Fruit fly (Drosophila melanogaster) whole organism, embryonic: ENCODE data around the gene CG11898.
A peak's percentile ranks its signal among the peaks of the same experiment; 100 is the strongest.

Experiments used
- B-H2 ChIP-seq: fragments of 200-800 bp; sonication (Bioruptor generic); optimal IDR thresholded peaks from 2 replicates; lab custom pipeline; 2018; ENCODE audit warnings: missing biosample characterization, mild to moderate bottlenecking, missing genetic modification characterization
- C15 ChIP-seq: fragments of 200-800 bp; sonication (Bioruptor generic); IDR thresholded peaks from 3 replicates; pipeline ENCODE4 v1.3.6; 2022; ENCODE audit warnings: missing biosample characterization, missing genetic modification characterization
- CG1024 ChIP-seq: fragments of 200-800 bp; sonication (Bioruptor generic); IDR thresholded peaks from 2 replicates; pipeline ENCODE4 v1.3.6; 2022; ENCODE audit warnings: missing biosample characterization, missing genetic modification characterization
- CG11456 ChIP-seq: fragments of 200-800 bp; sonication (Bioruptor generic); IDR thresholded peaks from 3 replicates; pipeline ENCODE4 v1.3.6; 2022; ENCODE audit warnings: missing biosample characterization, missing genetic modification characterization
- CG11696 ChIP-seq: fragments of 200-800 bp; sonication (Bioruptor generic); IDR thresholded peaks from 2 replicates; pipeline ENCODE4 v1.3.6; 2022; ENCODE audit warnings: missing biosample characterization, missing genetic modification characterization
- CG12104 ChIP-seq: fragments of 200-800 bp; sonication (Bioruptor generic); optimal IDR thresholded peaks from 3 replicates; lab custom pipeline; 2016; ENCODE audit warnings: missing biosample characterization, missing genetic modification characterization
- CG15011 ChIP-seq: fragments of 200-800 bp; sonication (Bioruptor generic); optimal IDR thresholded peaks from 3 replicates; lab custom pipeline; 2018; ENCODE audit warnings: missing biosample characterization, mild to moderate bottlenecking, missing genetic modification characterization
- CG15269 ChIP-seq: fragments of 200-800 bp; sonication (Bioruptor generic); optimal IDR thresholded peaks from 2 replicates; lab custom pipeline; 2018; ENCODE audit warnings: missing biosample characterization, mild to moderate bottlenecking, missing genetic modification characterization, moderate library complexity
- CG17328 ChIP-seq: fragments of 200-800 bp; sonication (Bioruptor generic); IDR thresholded peaks from 2 replicates; pipeline ENCODE4 v1.3.6; 2022; ENCODE audit warnings: missing biosample characterization, missing genetic modification characterization
- CG17568 ChIP-seq: fragments of 200-800 bp; sonication (Bioruptor generic); optimal IDR thresholded peaks from 2 replicates; lab custom pipeline; 2018; ENCODE audit warnings: missing biosample characterization, mild to moderate bottlenecking, missing genetic modification characterization, moderate library complexity
- CG17829 ChIP-seq: fragments of 200-800 bp; optimal IDR thresholded peaks from 2 replicates; lab custom pipeline; 2019; ENCODE audit warnings: missing biosample characterization, mild to moderate bottlenecking, missing genetic modification characterization, moderate library complexity
- CG18011 ChIP-seq: fragments of 200-800 bp; sonication (Bioruptor generic); optimal IDR thresholded peaks from 2 replicates; lab custom pipeline; 2017; ENCODE audit warnings: missing biosample characterization, missing genetic modification characterization, mild to moderate bottlenecking, moderate library complexity, missing genotype
- CG18764 ChIP-seq: fragments of 200-800 bp; sonication (Bioruptor generic); optimal IDR thresholded peaks from 3 replicates; lab custom pipeline; 2016; ENCODE audit warnings: missing biosample characterization, missing genetic modification characterization
- CG2678 ChIP-seq: fragments of 200-800 bp; sonication (Bioruptor generic); optimal IDR thresholded peaks from 3 replicates; lab custom pipeline; 2019; ENCODE audit warnings: missing biosample characterization, mild to moderate bottlenecking, missing genetic modification characterization, moderate library complexity
- CG3163 ChIP-seq: fragments of 200-800 bp; sonication (Bioruptor generic); optimal IDR thresholded peaks from 3 replicates; lab custom pipeline; 2016; ENCODE audit warnings: missing biosample characterization, missing genetic modification characterization
- CG4404 ChIP-seq: fragments of 200-800 bp; sonication (Bioruptor generic); IDR thresholded peaks from 2 replicates; pipeline ENCODE4 v1.3.6; 2022; ENCODE audit warnings: missing biosample characterization, missing genetic modification characterization
- CG8359 ChIP-seq: fragments of 200-800 bp; sonication (Bioruptor generic); optimal IDR thresholded peaks from 2 replicates; lab custom pipeline; 2017; ENCODE audit warnings: missing biosample characterization, mild to moderate bottlenecking, missing genetic modification characterization, borderline replicate concordance
- CG9876 ChIP-seq: fragments of 200-800 bp; sonication (Bioruptor generic); optimal IDR thresholded peaks from 2 replicates; lab custom pipeline; 2016; ENCODE audit warnings: missing biosample characterization, missing genetic modification characterization
- D19A ChIP-seq: fragments of 200-800 bp; optimal IDR thresholded peaks from 3 replicates; lab custom pipeline; 2019; ENCODE audit warnings: missing biosample characterization, mild to moderate bottlenecking, missing genetic modification characterization, moderate library complexity
- Dek ChIP-seq: fragments of 200-800 bp; sonication (Bioruptor generic); optimal IDR thresholded peaks from 3 replicates; lab custom pipeline; 2019; ENCODE audit warnings: missing biosample characterization, mild to moderate bottlenecking, missing genetic modification characterization, moderate library complexity
- Dip2 ChIP-seq: fragments of 200-800 bp; sonication (Bioruptor generic); IDR thresholded peaks from 2 replicates; pipeline ENCODE4 v1.3.6; 2022; ENCODE audit warnings: missing biosample characterization, missing genetic modification characterization
- Dip3 ChIP-seq: fragments of 200-800 bp; sonication (Bioruptor generic); optimal IDR thresholded peaks from 3 replicates; lab custom pipeline; 2016; ENCODE audit warnings: missing biosample characterization, missing genetic modification characterization
- Doc2 ChIP-seq: fragments of 200-800 bp; sonication (Bioruptor generic); IDR thresholded peaks from 2 replicates; pipeline ENCODE4 v1.3.6; 2022; ENCODE audit warnings: missing biosample characterization, missing genetic modification characterization
- E2f2 ChIP-seq: fragments of 200-800 bp; sonication (Bioruptor generic); IDR thresholded peaks from 2 replicates; pipeline ENCODE4 v1.3.6; 2022; ENCODE audit warnings: missing biosample characterization, missing genetic modification characterization
- Gsc ChIP-seq: fragments of 200-800 bp; sonication (Bioruptor generic); IDR thresholded peaks from 2 replicates; pipeline ENCODE4 v1.3.6; 2022; ENCODE audit warnings: missing biosample characterization, missing genetic modification characterization
- Mad ChIP-seq: fragments of 200-800 bp; sonication (Bioruptor generic); optimal IDR thresholded peaks from 2 replicates; lab custom pipeline; 2016; ENCODE audit warnings: missing biosample characterization, missing genetic modification characterization
- NC2α ChIP-seq: fragments of 200-800 bp; sonication (Bioruptor generic); optimal IDR thresholded peaks from 2 replicates; lab custom pipeline; 2016; ENCODE audit warnings: missing biosample characterization, missing genetic modification characterization
- Six4 ChIP-seq: fragments of 200-800 bp; sonication (Bioruptor generic); optimal IDR thresholded peaks from 2 replicates; lab custom pipeline; 2016; ENCODE audit warnings: missing biosample characterization, missing genetic modification characterization
- Xrp1 ChIP-seq: fragments of 200-800 bp; sonication (Bioruptor generic); IDR thresholded peaks from 2 replicates; pipeline ENCODE4 v1.3.6; 2022; ENCODE audit warnings: missing biosample characterization, missing genetic modification characterization
- emc ChIP-seq: fragments of 200-800 bp; sonication (Bioruptor generic); optimal IDR thresholded peaks from 2 replicates; lab custom pipeline; 2016; ENCODE audit warnings: missing biosample characterization, missing genetic modification characterization
- eyg ChIP-seq: fragments of 200-800 bp; sonication (Bioruptor generic); optimal IDR thresholded peaks from 3 replicates; lab custom pipeline; 2016; ENCODE audit warnings: missing biosample characterization, missing genetic modification characterization
- fu2 ChIP-seq: fragments of 200-800 bp; sonication (Bioruptor generic); optimal IDR thresholded peaks from 2 replicates; lab custom pipeline; 2016; ENCODE audit warnings: missing biosample characterization, missing genetic modification characterization
- gce ChIP-seq: fragments of 200-800 bp; sonication (Bioruptor generic); IDR thresholded peaks from 3 replicates; pipeline ENCODE4 v1.3.6; 2022; ENCODE audit warnings: missing biosample characterization, missing genetic modification characterization
- insv ChIP-seq, 2 experiments: fragments of 200-800 bp; sonication (Bioruptor generic); optimal IDR thresholded peaks; 3 replicates each; lab custom pipeline; 2016 to 2018; ENCODE audit warnings: missing biosample characterization in 2 of 2, missing genetic modification characterization in 2 of 2
- jigr1 ChIP-seq: fragments of 200-800 bp; sonication (Bioruptor generic); IDR thresholded peaks from 3 replicates; pipeline ENCODE4 v1.3.6; 2022; ENCODE audit warnings: missing biosample characterization, missing genetic modification characterization
- jumu ChIP-seq: fragments of 200-800 bp; sonication (Bioruptor generic); optimal IDR thresholded peaks from 3 replicates; lab custom pipeline; 2016; ENCODE audit warnings: missing biosample characterization, missing genetic modification characterization
- lilli ChIP-seq: fragments of 200-800 bp; sonication (Bioruptor generic); optimal IDR thresholded peaks from 3 replicates; lab custom pipeline; 2016; ENCODE audit warnings: missing biosample characterization, missing genetic modification characterization
- lov ChIP-seq, 2 experiments: fragments of 200-800 bp in 1 of 2; fragments of >200 bp in 1 of 2; sonication (Bioruptor generic) in 1 of 2; IDR thresholded peaks in 1 of 2; optimal IDR thresholded peaks in 1 of 2; 2 replicates in 1 of 2; 3 replicates in 1 of 2; pipeline versions ENCODE4 v1.3.6 to Lab custom; 2017 to 2022; ENCODE audit warnings: missing biosample characterization in 1 of 2, missing genetic modification characterization in 1 of 2
- pan ChIP-seq, 4 experiments: fragments of >200 bp in 3 of 4; fragments of 200-800 bp in 1 of 4; sonication (Bioruptor generic) in 1 of 4; optimal IDR thresholded peaks in 3 of 4; IDR thresholded peaks in 1 of 4; 2 replicates each; pipeline versions ENCODE4 v1.3.6 to Lab custom; 2017 to 2022; ENCODE audit warnings: missing biosample characterization in 2 of 4, missing genetic modification characterization in 2 of 4, mixed read lengths in 1 of 4
- pita ChIP-seq: fragments of 200-800 bp; sonication (Bioruptor generic); optimal IDR thresholded peaks from 2 replicates; lab custom pipeline; 2017; ENCODE audit warnings: missing biosample characterization, mild to moderate bottlenecking, missing genetic modification characterization
- prd ChIP-seq, 3 experiments: fragments of >200 bp in 2 of 3; fragments of 200-800 bp in 1 of 3; sonication (Bioruptor generic) in 1 of 3; optimal IDR thresholded peaks in 2 of 3; IDR thresholded peaks in 1 of 3; 2 replicates in 2 of 3; 3 replicates in 1 of 3; pipeline versions ENCODE4 v1.3.6 to Lab custom; 2017 to 2022; ENCODE audit warnings: missing biosample characterization in 1 of 3, missing genetic modification characterization in 1 of 3
- ro ChIP-seq: fragments of 200-800 bp; sonication (Bioruptor generic); IDR thresholded peaks from 2 replicates; pipeline ENCODE4 v1.3.6; 2022; ENCODE audit warnings: missing biosample characterization, missing genetic modification characterization
- slp2 ChIP-seq: fragments of 200-800 bp; sonication (Bioruptor generic); optimal IDR thresholded peaks from 2 replicates; lab custom pipeline; 2016; ENCODE audit warnings: missing biosample characterization, missing genetic modification characterization
- sna ChIP-seq: fragments of 200-800 bp; sonication (Bioruptor generic); IDR thresholded peaks from 2 replicates; pipeline ENCODE4 v1.3.6; 2022; ENCODE audit warnings: missing biosample characterization, missing genetic modification characterization; ENCODE audit not compliant: partially characterized antibody
- sr ChIP-seq: fragments of 200-800 bp; sonication (Bioruptor generic); IDR thresholded peaks from 3 replicates; pipeline ENCODE4 v1.3.6; 2022; ENCODE audit warnings: missing biosample characterization, missing genetic modification characterization
- sug ChIP-seq: fragments of 200-800 bp; optimal IDR thresholded peaks from 2 replicates; lab custom pipeline; 2019; ENCODE audit warnings: missing biosample characterization, mild to moderate bottlenecking, missing genetic modification characterization, moderate library complexity
- tio ChIP-seq: fragments of 200-800 bp; sonication (Bioruptor generic); optimal IDR thresholded peaks from 2 replicates; lab custom pipeline; 2017; ENCODE audit warnings: missing biosample characterization, missing genetic modification characterization, inconsistent platforms
- vfl ChIP-seq: fragments of 200-800 bp; sonication (Bioruptor generic); optimal IDR thresholded peaks from 2 replicates; lab custom pipeline; 2016; ENCODE audit warnings: missing biosample characterization, missing genetic modification characterization
- vnd ChIP-seq: fragments of 200-800 bp; sonication (Bioruptor generic); IDR thresholded peaks from 3 replicates; pipeline ENCODE4 v1.3.6; 2022; ENCODE audit warnings: missing biosample characterization, missing genetic modification characterization; ENCODE audit not compliant: partially characterized antibody
- wdn ChIP-seq: fragments of 200-800 bp; sonication (Bioruptor generic); IDR thresholded peaks from 2 replicates; pipeline ENCODE4 v1.3.6; 2022; ENCODE audit warnings: missing biosample characterization, missing genetic modification characterization

CG11898 gene

dm6 chr3R:29153197-29153644 lies 12.2 kb upstream of the CG11898 start, which contains the start of the genes Slbp and Rpn2 (continued):
- peak; percentile 76 for TF ChIP-seq jumu (GFP tag; lab: Kevin White, UChicago)
- TF ChIP-seq CG15011 (GFP tag; lab: Kevin White, UChicago) = no peak
- TF ChIP-seq Dip2 = no peak
- TF ChIP-seq CG8359 (GFP tag; lab: Kevin White, UChicago) = peak; percentile 66
- no peak for TF ChIP-seq CG17568
- TF ChIP-seq NC2α = no peak
- TF ChIP-seq CG17328 (GFP tag; lab: Robert Waterston, UW) = no peak
- TF ChIP-seq prd (optimal IDR thresholded peaks at IDR 0.05; lab: Kevin White, UChicago) = no peak
- TF ChIP-seq prd (GFP tag; IDR thresholded peaks at IDR 0.05; lab: Robert Waterston, UW) = 0 out of 3 replicates have a peak, but pooled peaks have one; percentile 15
- TF ChIP-seq insv (GFP tag; optimal IDR thresholded peaks at IDR 0.05; lab: Kevin White, UChicago) = peak in 1 of 2 experiments; percentile 69
- no peak for TF ChIP-seq C15 (GFP tag; lab: Robert Waterston, UW)
- no peak for TF ChIP-seq CG11456 (GFP tag; lab: Robert Waterston, UW)
- TF ChIP-seq lilli (GFP tag; lab: Kevin White, UChicago) = peak; percentile 70
- TF ChIP-seq Dek = no peak
- peak; percentile 59 for TF ChIP-seq CG3163 (GFP tag; lab: Kevin White, UChicago)
- TF ChIP-seq ro = no peak
- TF ChIP-seq sna (GFP tag; lab: Robert Waterston, UW) = peak; percentile 92
- TF ChIP-seq sr (GFP tag; lab: Robert Waterston, UW) = no peak
- peak; percentile 87 for TF ChIP-seq vnd (GFP tag; lab: Robert Waterston, UW)
- peak; percentile 29 for TF ChIP-seq CG12104 (GFP tag; lab: Kevin White, UChicago)
- no peak for TF ChIP-seq CG15269 (tag; lab: Kevin White, UChicago)
- TF ChIP-seq CG1024 (GFP tag; lab: Robert Waterston, UW) = no peak
- no peak for TF ChIP-seq wdn (GFP tag; lab: Robert Waterston, UW)
- TF ChIP-seq gce = no peak
- no peak for TF ChIP-seq Mad (GFP tag; lab: Kevin White, UChicago)
- TF ChIP-seq Xrp1 = no peak
- no peak for TF ChIP-seq Gsc (GFP tag; lab: Robert Waterston, UW)
- no peak for TF ChIP-seq lov (optimal IDR thresholded peaks at IDR 0.05; lab: Kevin White, UChicago)
- TF ChIP-seq lov (GFP tag; IDR thresholded peaks at IDR 0.05; lab: Robert Waterston, UW) = no peak
- TF ChIP-seq Doc2 (GFP tag; lab: Robert Waterston, UW) = no peak
- peak; percentile 26 for TF ChIP-seq fu2 (GFP tag; lab: Kevin White, UChicago)
- TF ChIP-seq Six4 (GFP tag; lab: Kevin White, UChicago) = no peak
- TF ChIP-seq CG18011 (GFP tag; lab: Kevin White, UChicago) = peak; percentile 30
- TF ChIP-seq slp2 (GFP tag; lab: Kevin White, UChicago) = peak; percentile 16
- peak; percentile 9 for TF ChIP-seq CG18764 (GFP tag; lab: Kevin White, UChicago)
- peak; percentile 34 for TF ChIP-seq CG2678 (tag; lab: Kevin White, UChicago)
- no peak for TF ChIP-seq CG11696 (GFP tag; lab: Robert Waterston, UW)
- no peak for TF ChIP-seq pan (optimal IDR thresholded peaks at IDR 0.05; lab: Kevin White, UChicago)
- no peak for TF ChIP-seq pan (GFP tag; optimal IDR thresholded peaks at IDR 0.05 in 1 of 2, IDR thresholded peaks at IDR 0.05 in 1 of 2)
- TF ChIP-seq CG17829 = peak; percentile 64
- peak; percentile 45 for TF ChIP-seq Dip3 (GFP tag; lab: Kevin White, UChicago)
- TF ChIP-seq pita (GFP tag; lab: Kevin White, UChicago) = no peak
- no peak for TF ChIP-seq D19A (tag; lab: Kevin White, UChicago)
- TF ChIP-seq B-H2 = peak; percentile 62
- TF ChIP-seq tio (GFP tag; lab: Kevin White, UChicago) = no peak
- TF ChIP-seq CG4404 (GFP tag; lab: Robert Waterston, UW) = no peak
- TF ChIP-seq vfl (GFP tag; lab: Kevin White, UChicago) = peak; percentile 45
- TF ChIP-seq sug (tag; lab: Kevin White, UChicago) = peak; percentile 42
- no peak for TF ChIP-seq jigr1
- no peak for TF ChIP-seq emc (GFP tag; lab: Kevin White, UChicago)
- peak; percentile 53 for TF ChIP-seq eyg (GFP tag; lab: Kevin White, UChicago)
- TF ChIP-seq E2f2 (GFP tag; lab: Robert Waterston, UW) = peak; percentile 81
- TF ChIP-seq CG9876 (GFP tag; lab: Kevin White, UChicago) = peak; percentile 7
